Worm (Caenorhabditis elegans): ENCODE results near the gene nspc-14.

The nspc-14 gene

ce11 chrX:12337846-12338490, 20.9 kb downstream of the nspc-14 start, which contains the start of gene srd-44 (continued):
- TF ChIP-seq snu-23 (GFP tag; optimal IDR thresholded peaks at IDR 0.05) (peak; percentile 50), ceh-90 (tag; optimal IDR thresholded peaks at IDR 0.05) (no peak), efl-3 (GFP tag; optimal IDR thresholded peaks at IDR 0.05) (no peak), blmp-1 (tag; optimal IDR thresholded peaks at IDR 0.05) (no peak), dsc-1 (tag; optimal IDR thresholded peaks at IDR 0.05) (no peak), unc-86 (tag; optimal IDR thresholded peaks at IDR 0.05) (no peak), pqm-1 (tag; optimal IDR thresholded peaks at IDR 0.05) (no peak), nhr-84 (tag; optimal IDR thresholded peaks at IDR 0.05) (no peak), egl-27 (tag; optimal IDR thresholded peaks at IDR 0.05) (no peak), efl-1 (optimal IDR thresholded peaks at IDR 0.05) (no peak), efl-1 (GFP tag; optimal IDR thresholded peaks at IDR 0.05 in 1 of 2) (peak in 1 of 2 experiments; percentile 58), jun-1 (tag; optimal IDR thresholded peaks at IDR 0.05) (no peak), isw-1 (GFP tag; IDR thresholded peaks at IDR 0.05) (no peak), nhr-20 (tag; optimal IDR thresholded peaks at IDR 0.05) (peak; percentile 29), C16A3.4 (tag; optimal IDR thresholded peaks at IDR 0.05) (peak; percentile 19), fkh-10 (GFP tag; optimal IDR thresholded peaks at IDR 0.05) (no peak), unc-98 (GFP tag; IDR thresholded peaks at IDR 0.05) (no peak), nhr-28 (tag; optimal IDR thresholded peaks at IDR 0.05) (no peak), mep-1 (tag; optimal IDR thresholded peaks at IDR 0.05) (no peak), nhr-47 (tag; optimal IDR thresholded peaks at IDR 0.05) (peak; percentile 13), mef-2 (tag; optimal IDR thresholded peaks at IDR 0.05) (no peak), tlp-1 (tag; optimal IDR thresholded peaks at IDR 0.05) (no peak), nhr-71 (tag; optimal IDR thresholded peaks at IDR 0.05) (peak; percentile 31), skn-1 (tag; optimal IDR thresholded peaks at IDR 0.05) (no peak), lin-14 (GFP tag; optimal IDR thresholded peaks at IDR 0.05) (no peak), snpc-4 (tag; optimal IDR thresholded peaks at IDR 0.05) (no peak)

ce11 chrX:12335808-12336207, 23.0 kb downstream of the nspc-14 start, which contains the start of gene srd-48:
TSS of gene srd-48 (plus strand) at chrX:12336108.
- TF ChIP-seq efl-3 (GFP tag; optimal IDR thresholded peaks at IDR 0.05) (no peak), vab-15 (tag; optimal IDR thresholded peaks at IDR 0.05) (no peak), fos-1 (tag; optimal IDR thresholded peaks at IDR 0.05) (no peak), ama-1 (optimal IDR thresholded peaks at IDR 0.05) (no peak), nhr-76 (tag; optimal IDR thresholded peaks at IDR 0.05) (no peak), ceh-63 (GFP tag; optimal IDR thresholded peaks at IDR 0.05) (no peak), unc-86 (tag; optimal IDR thresholded peaks at IDR 0.05) (no peak)

- TF ChIP-seq zag-1 (tag; optimal IDR thresholded peaks at IDR 0.05) (no peak), ceh-63 (GFP tag; optimal IDR thresholded peaks at IDR 0.05) (no peak), nhr-19 (GFP tag; conservative IDR thresholded peaks at IDR 0.05) (no peak), grh-1 (GFP tag; IDR thresholded peaks at IDR 0.05) (no peak), lir-3 (tag; optimal IDR thresholded peaks at IDR 0.05; ENCODE audit: poor library complexity) (no peak), efl-1 (optimal IDR thresholded peaks at IDR 0.05) (no peak), efl-1 (GFP tag; optimal IDR thresholded peaks at IDR 0.05 in 1 of 2) (peak in 1 of 2 experiments; percentile 70), C16A3.4 (tag; optimal IDR thresholded peaks at IDR 0.05) (no peak), isw-1 (GFP tag; IDR thresholded peaks at IDR 0.05) (no peak)
These were observed 25.4 kb downstream of the nspc-14 start, which contains the start of gene srd-47 for ce11 chrX:12333479-12333878. TSS of gene srd-47 (plus strand) at chrX:12333642.

ce11 chrX:12331795-12332194, 27.1 kb downstream of the nspc-14 start, which contains the start of gene srd-46:
TSS of gene srd-46 (plus strand) at chrX:12332095.
- TF ChIP-seq nhr-77 (tag; optimal IDR thresholded peaks at IDR 0.05) (no peak), nhr-71 (tag; optimal IDR thresholded peaks at IDR 0.05) (peak; percentile 18)

- TF ChIP-seq lir-3 (tag; optimal IDR thresholded peaks at IDR 0.05; ENCODE audit: poor library complexity) (no peak), fkh-4 (tag; optimal IDR thresholded peaks at IDR 0.05; ENCODE audit: borderline replicate concordance) (no peak), pax-3 (tag; optimal IDR thresholded peaks at IDR 0.05) (no peak), lsy-2 (tag; optimal IDR thresholded peaks at IDR 0.05) (no peak), nhr-47 (tag; optimal IDR thresholded peaks at IDR 0.05) (no peak), lin-35 (GFP tag; optimal IDR thresholded peaks at IDR 0.05) (no peak), skn-1 (tag; optimal IDR thresholded peaks at IDR 0.05) (no peak), isw-1 (GFP tag; IDR thresholded peaks at IDR 0.05) (no peak), zag-1 (tag; optimal IDR thresholded peaks at IDR 0.05) (no peak), pag-3 (tag; optimal IDR thresholded peaks at IDR 0.05; ENCODE audit: borderline replicate concordance, insufficient read depth) (no peak), mab-9 (GFP tag; IDR thresholded peaks at IDR 0.05) (no peak), nhr-71 (tag; optimal IDR thresholded peaks at IDR 0.05) (no peak), ceh-8 (GFP tag; optimal IDR thresholded peaks at IDR 0.05) (no peak), ama-1 (optimal IDR thresholded peaks at IDR 0.05) (no peak), alr-1 (tag; optimal IDR thresholded peaks at IDR 0.05; ENCODE audit: borderline replicate concordance) (no peak), jun-1 (tag; optimal IDR thresholded peaks at IDR 0.05) (no peak)
These were observed 30.2 kb downstream of the nspc-14 start, which contains the start of gene srd-45 for ce11 chrX:12328676-12329075. TSS of gene srd-45 (plus strand) at chrX:12328976.
